Fruit fly (Drosophila melanogaster): ENCODE data around the gene bif.

The bif gene

dm6 chrX:11694959-11695882 is 16.5 kb downstream of the bif start, which contains the start of gene PhKgamma (continued):
- TF ChIP-seq ro (GFP tag; IDR thresholded peaks at IDR 0.05) (no peak), Bgb (GFP tag; IDR thresholded peaks at IDR 0.05; ENCODE audit: partially characterized antibody) (peak; percentile 97), ewg (GFP tag; optimal IDR thresholded peaks at IDR 0.05) (no peak), caup (GFP tag; optimal IDR thresholded peaks at IDR 0.05; ENCODE audit: severe bottlenecking) (peak; percentile 27), sob (GFP tag; IDR thresholded peaks at IDR 0.05) (peak; percentile 32; the same call in 1 of the 2 replicates), lmd (GFP tag; IDR thresholded peaks at IDR 0.05) (no peak), pum (GFP tag; optimal IDR thresholded peaks at IDR 0.05) (no peak), psq (GFP tag; optimal IDR thresholded peaks at IDR 0.05) (no peak), D19A (tag; optimal IDR thresholded peaks at IDR 0.05) (no peak), cato (GFP tag; optimal IDR thresholded peaks at IDR 0.05; ENCODE audit: borderline replicate concordance) (no peak), Atf3 (GFP tag; optimal IDR thresholded peaks at IDR 0.05) (no peak), crc (GFP tag; optimal IDR thresholded peaks at IDR 0.05) (no peak), zf30C (GFP tag; optimal IDR thresholded peaks at IDR 0.05) (no peak), CG2116 (GFP tag; optimal IDR thresholded peaks at IDR 0.05) (peak; percentile 79), Ets97D (GFP tag; optimal IDR thresholded peaks at IDR 0.05) (peak; percentile 88), crp (GFP tag; optimal IDR thresholded peaks at IDR 0.05) (no peak), Atf6 (GFP tag; IDR thresholded peaks at IDR 0.05) (no peak), CG18599 (GFP tag; optimal IDR thresholded peaks at IDR 0.05) (peak; percentile 53), mld (GFP tag; IDR thresholded peaks at IDR 0.05; ENCODE audit: partially characterized antibody) (peak; percentile 83), CG10462 (GFP tag; optimal IDR thresholded peaks at IDR 0.05) (no peak), CG11723 (GFP tag; optimal IDR thresholded peaks at IDR 0.05) (no peak), BEAF-32 (GFP tag; optimal IDR thresholded peaks at IDR 0.05) (peak; percentile 95), Dll (GFP tag; IDR thresholded peaks at IDR 0.05; ENCODE audit: partially characterized antibody) (peak; percentile 91), HLH3B (GFP tag; IDR thresholded peaks at IDR 0.05) (no peak), corto (GFP tag; optimal IDR thresholded peaks at IDR 0.05) (no peak), al (GFP tag; IDR thresholded peaks at IDR 0.05) (no peak), sqz (GFP tag; optimal IDR thresholded peaks at IDR 0.05) (no peak), ham (GFP tag; IDR thresholded peaks at IDR 0.05) (no peak), Sry-δ (GFP tag; optimal IDR thresholded peaks at IDR 0.05) (peak; percentile 98), Neu2 (GFP tag; optimal IDR thresholded peaks at IDR 0.05; ENCODE audit: borderline replicate concordance) (no peak), Myb (GFP tag; optimal IDR thresholded peaks at IDR 0.05) (peak; percentile 91), pita (GFP tag; optimal IDR thresholded peaks at IDR 0.05) (peak; percentile 98), CG34422 (GFP tag; IDR thresholded peaks at IDR 0.05) (no peak), gem (tag; optimal IDR thresholded peaks at IDR 0.05) (peak; percentile 21), CG1792 (GFP tag; optimal IDR thresholded peaks at IDR 0.05) (no peak), Hr51 (GFP tag; optimal IDR thresholded peaks at IDR 0.05) (peak in 1 of 2 experiments; percentile 22), CrebB (tag; optimal IDR thresholded peaks at IDR 0.05) (peak; percentile 16), CG9609 (GFP tag; optimal IDR thresholded peaks at IDR 0.05) (peak; percentile 9), Bdp1 (GFP tag; optimal IDR thresholded peaks at IDR 0.05) (no peak), Stat92E (GFP tag; optimal IDR thresholded peaks at IDR 0.05) (no peak), CG2199 (GFP tag; IDR thresholded peaks at IDR 0.05) (no peak), ssp (GFP tag; IDR thresholded peaks at IDR 0.05) (no peak), sd (tag; optimal IDR thresholded peaks at IDR 0.05) (no peak), Abd-B (GFP tag; optimal IDR thresholded peaks at IDR 0.05) (no peak), Hmr (GFP tag; optimal IDR thresholded peaks at IDR 0.05) (no peak), sens (GFP tag) (peak; percentile 80), CG14014 (GFP tag; IDR thresholded peaks at IDR 0.05) (no peak), CG11093 (GFP tag; IDR thresholded peaks at IDR 0.05) (no peak)

All from whole organism, embryonic.